Fruit fly (Drosophila melanogaster) whole organism, embryonic: Measurements from ENCODE around the gene CG4570.

Source experiments
- Bdp1 ChIP-seq: fragments of 200-800 bp; sonication (Bioruptor generic); optimal IDR thresholded peaks from 3 replicates; lab custom pipeline; 2016; ENCODE audit warnings: missing biosample characterization, missing genetic modification characterization
- Bgb ChIP-seq: fragments of 200-800 bp; sonication (Bioruptor generic); IDR thresholded peaks from 2 replicates; pipeline ENCODE4 v1.3.6; 2022; ENCODE audit warnings: missing biosample characterization, missing genetic modification characterization; ENCODE audit not compliant: partially characterized antibody
- CG1024 ChIP-seq: fragments of 200-800 bp; sonication (Bioruptor generic); IDR thresholded peaks from 2 replicates; pipeline ENCODE4 v1.3.6; 2022; ENCODE audit warnings: missing biosample characterization, missing genetic modification characterization
- CG12391 ChIP-seq: fragments of 200-800 bp; sonication (Bioruptor generic); optimal IDR thresholded peaks from 3 replicates; lab custom pipeline; 2018; ENCODE audit warnings: missing biosample characterization, mild to moderate bottlenecking, missing genetic modification characterization, moderate library complexity
- CG12744 ChIP-seq: fragments of 200-800 bp; sonication (Bioruptor generic); optimal IDR thresholded peaks from 2 replicates; lab custom pipeline; 2016; ENCODE audit warnings: missing biosample characterization, missing genetic modification characterization
- CG13287 ChIP-seq: fragments of 200-800 bp; sonication (Bioruptor generic); IDR thresholded peaks from 2 replicates; pipeline ENCODE4 v1.3.6; 2022; ENCODE audit warnings: missing biosample characterization, missing genetic modification characterization; ENCODE audit not compliant: partially characterized antibody
- CG13624 ChIP-seq: fragments of 200-800 bp; sonication (Bioruptor generic); optimal IDR thresholded peaks from 2 replicates; lab custom pipeline; 2016; ENCODE audit warnings: missing biosample characterization, missing genetic modification characterization
- CG13775 ChIP-seq: fragments of 200-800 bp; sonication (Bioruptor generic); optimal IDR thresholded peaks from 3 replicates; lab custom pipeline; 2017; ENCODE audit warnings: missing biosample characterization, mild to moderate bottlenecking, missing genetic modification characterization
- CG15479 ChIP-seq: fragments of 200-800 bp; sonication (Bioruptor generic); optimal IDR thresholded peaks from 3 replicates; lab custom pipeline; 2019; ENCODE audit warnings: missing biosample characterization, mild to moderate bottlenecking, missing genetic modification characterization, moderate library complexity
- CG15601 ChIP-seq: fragments of 200-800 bp; sonication (Bioruptor generic); optimal IDR thresholded peaks from 3 replicates; lab custom pipeline; 2019; ENCODE audit warnings: missing biosample characterization, mild to moderate bottlenecking, missing genetic modification characterization, moderate library complexity
- CG16813 ChIP-seq: fragments of 200-800 bp; sonication (Bioruptor generic); IDR thresholded peaks from 3 replicates; pipeline ENCODE4 v1.3.6; 2022; ENCODE audit warnings: missing biosample characterization, missing genetic modification characterization; ENCODE audit not compliant: partially characterized antibody
- CG16863 ChIP-seq: fragments of 200-800 bp; sonication (Bioruptor generic); optimal IDR thresholded peaks from 3 replicates; lab custom pipeline; 2016; ENCODE audit warnings: missing biosample characterization, missing genetic modification characterization
- CG17186 ChIP-seq: fragments of 200-800 bp; sonication (Bioruptor generic); optimal IDR thresholded peaks from 3 replicates; lab custom pipeline; 2017; ENCODE audit warnings: missing biosample characterization, missing genetic modification reagents, missing genetic modification characterization
- CG18599 ChIP-seq: fragments of 200-800 bp; sonication (Bioruptor generic); optimal IDR thresholded peaks from 3 replicates; lab custom pipeline; 2017; ENCODE audit warnings: missing biosample characterization, missing genetic modification characterization, mild to moderate bottlenecking, moderate library complexity, missing genetic modification reagents
- CG3163 ChIP-seq: fragments of 200-800 bp; sonication (Bioruptor generic); optimal IDR thresholded peaks from 3 replicates; lab custom pipeline; 2016; ENCODE audit warnings: missing biosample characterization, missing genetic modification characterization
- CG34224 ChIP-seq: fragments of 200-800 bp; sonication (Bioruptor generic); IDR thresholded peaks from 3 replicates; pipeline ENCODE4 v1.3.6; 2022; ENCODE audit warnings: missing biosample characterization, missing genetic modification characterization; ENCODE audit not compliant: partially characterized antibody
- CG34422 ChIP-seq: fragments of 200-800 bp; sonication (Bioruptor generic); IDR thresholded peaks from 3 replicates; pipeline ENCODE4 v1.3.6; 2022; ENCODE audit warnings: missing biosample characterization, missing genetic modification characterization
- CG5180 ChIP-seq: fragments of 200-800 bp; sonication (Bioruptor generic); optimal IDR thresholded peaks from 3 replicates; lab custom pipeline; 2017; ENCODE audit warnings: missing biosample characterization, missing genetic modification characterization, mild to moderate bottlenecking, moderate library complexity, missing genetic modification reagents
- CG6689 ChIP-seq: fragments of 200-800 bp; sonication (Bioruptor generic); IDR thresholded peaks from 2 replicates; pipeline ENCODE4 v1.3.6; 2022; ENCODE audit warnings: missing biosample characterization, missing genetic modification characterization
- CG7271 ChIP-seq: fragments of 200-800 bp; sonication (Bioruptor generic); optimal IDR thresholded peaks from 2 replicates; lab custom pipeline; 2018; ENCODE audit warnings: missing biosample characterization, mild to moderate bottlenecking, missing genetic modification characterization, moderate library complexity
- CG8765 ChIP-seq: fragments of 200-800 bp; sonication (Bioruptor generic); IDR thresholded peaks from 2 replicates; pipeline ENCODE4 v1.3.6; 2022; ENCODE audit warnings: missing biosample characterization, missing genetic modification characterization
- CG9609 ChIP-seq: fragments of 200-800 bp; sonication (Bioruptor generic); optimal IDR thresholded peaks from 3 replicates; lab custom pipeline; 2016; ENCODE audit warnings: missing biosample characterization, missing genetic modification characterization
- Dad ChIP-seq: fragments of 200-800 bp; sonication (Bioruptor generic); optimal IDR thresholded peaks from 3 replicates; lab custom pipeline; 2016; ENCODE audit warnings: missing biosample characterization, missing genetic modification characterization
- Dfd ChIP-seq, 2 experiments: fragments of >200 bp; optimal IDR thresholded peaks; 2 replicates each; lab custom pipeline; 2017; ENCODE audit warnings: missing biosample characterization in 2 of 2, missing genetic modification characterization in 2 of 2
- Doc3 ChIP-seq: fragments of 200-800 bp; sonication (Bioruptor generic); IDR thresholded peaks from 3 replicates; pipeline ENCODE4 v1.3.6; 2022; ENCODE audit warnings: missing biosample characterization, missing genetic modification characterization; ENCODE audit not compliant: partially characterized antibody
- Eip74EF ChIP-seq, 2 experiments: fragments of 200-800 bp in 1 of 2; fragments of >200 bp in 1 of 2; sonication (Bioruptor generic) in 1 of 2; optimal IDR thresholded peaks; 2 replicates each; lab custom pipeline; 2017 to 2019; ENCODE audit warnings: missing biosample characterization in 2 of 2, missing genetic modification characterization in 2 of 2, mild to moderate bottlenecking in 1 of 2, moderate library complexity in 1 of 2
- Fer3 ChIP-seq: fragments of 200-800 bp; sonication (Bioruptor generic); optimal IDR thresholded peaks from 2 replicates; lab custom pipeline; 2018; ENCODE audit warnings: missing biosample characterization, mild to moderate bottlenecking, missing genetic modification characterization, moderate library complexity
- HmgZ ChIP-seq: fragments of 200-800 bp; sonication (Bioruptor generic); optimal IDR thresholded peaks from 2 replicates; lab custom pipeline; 2018; ENCODE audit warnings: missing biosample characterization, mild to moderate bottlenecking, missing genetic modification characterization
- Lhr ChIP-seq: fragments of 200-800 bp; sonication (Bioruptor generic); optimal IDR thresholded peaks from 3 replicates; lab custom pipeline; 2017; ENCODE audit warnings: mild to moderate bottlenecking, missing biosample characterization, missing genetic modification reagents, missing genetic modification characterization
- MBD-R2 ChIP-seq: fragments of 200-800 bp; sonication (Bioruptor generic); IDR thresholded peaks from 2 replicates; pipeline ENCODE4 v1.3.6; 2022; ENCODE audit warnings: missing biosample characterization, missing genetic modification characterization
- NFAT ChIP-seq: fragments of 200-800 bp; sonication (Bioruptor generic); IDR thresholded peaks from 2 replicates; pipeline ENCODE4 v1.3.6; 2022; ENCODE audit warnings: missing biosample characterization, missing genetic modification characterization
- NK7.1 ChIP-seq: fragments of 200-800 bp; sonication (Bioruptor generic); optimal IDR thresholded peaks from 3 replicates; lab custom pipeline; 2016; ENCODE audit warnings: missing biosample characterization, missing genetic modification characterization
- PHDP ChIP-seq: fragments of 200-800 bp; sonication (Bioruptor generic); optimal IDR thresholded peaks from 3 replicates; lab custom pipeline; 2018; ENCODE audit warnings: missing biosample characterization, mild to moderate bottlenecking, missing genetic modification characterization, moderate library complexity
- Ptx1 ChIP-seq: fragments of 200-800 bp; sonication (Bioruptor generic); IDR thresholded peaks from 2 replicates; pipeline ENCODE4 v1.3.6; 2022; ENCODE audit warnings: missing biosample characterization, missing genetic modification characterization
- Rfx ChIP-seq: fragments of 200-800 bp; sonication (Bioruptor generic); IDR thresholded peaks from 2 replicates; pipeline ENCODE4 v1.3.6; 2022; ENCODE audit warnings: missing biosample characterization, missing genetic modification characterization
- Sry-β ChIP-seq: fragments of 200-800 bp; sonication (Bioruptor generic); optimal IDR thresholded peaks from 2 replicates; lab custom pipeline; 2018; ENCODE audit warnings: missing biosample characterization, mild to moderate bottlenecking, missing genetic modification characterization, moderate library complexity
- bcd ChIP-seq: fragments of 200-800 bp; sonication (Bioruptor generic); optimal IDR thresholded peaks from 2 replicates; lab custom pipeline; 2017; ENCODE audit warnings: missing biosample characterization, mild to moderate bottlenecking, missing genetic modification characterization
- gcm2 ChIP-seq: fragments of 200-800 bp; sonication (Bioruptor generic); optimal IDR thresholded peaks from 2 replicates; lab custom pipeline; 2016; ENCODE audit warnings: missing biosample characterization, missing genetic modification characterization
- grau ChIP-seq: fragments of 200-800 bp; optimal IDR thresholded peaks from 3 replicates; lab custom pipeline; 2019; ENCODE audit warnings: missing biosample characterization, mild to moderate bottlenecking, missing genetic modification characterization, moderate library complexity
- gt ChIP-seq: fragments of 200-800 bp; sonication (Bioruptor generic); IDR thresholded peaks from 2 replicates; pipeline ENCODE4 v1.3.6; 2022; ENCODE audit warnings: missing biosample characterization, missing genetic modification characterization
- jigr1 ChIP-seq: fragments of 200-800 bp; sonication (Bioruptor generic); IDR thresholded peaks from 3 replicates; pipeline ENCODE4 v1.3.6; 2022; ENCODE audit warnings: missing biosample characterization, missing genetic modification characterization
- onecut ChIP-seq: fragments of 200-800 bp; sonication (Bioruptor generic); IDR thresholded peaks from 2 replicates; pipeline ENCODE4 v1.3.6; 2022; ENCODE audit warnings: missing biosample characterization, missing genetic modification characterization
- pho ChIP-seq: fragments of 200-800 bp; sonication (Bioruptor generic); optimal IDR thresholded peaks from 2 replicates; lab custom pipeline; 2016; ENCODE audit warnings: missing biosample characterization, missing genetic modification characterization
- tgo ChIP-seq: fragments of 200-800 bp; sonication (Bioruptor generic); IDR thresholded peaks from 3 replicates; pipeline ENCODE4 v1.3.6; 2022; ENCODE audit warnings: missing biosample characterization, missing genetic modification characterization
- trem ChIP-seq: fragments of 200-800 bp; optimal IDR thresholded peaks from 3 replicates; lab custom pipeline; 2019; ENCODE audit warnings: missing biosample characterization, mild to moderate bottlenecking, missing genetic modification characterization, moderate library complexity
- tx ChIP-seq: fragments of 200-800 bp; sonication (Bioruptor generic); optimal IDR thresholded peaks from 2 replicates; lab custom pipeline; 2016; ENCODE audit warnings: missing biosample characterization, missing genetic modification characterization
- unc-4 ChIP-seq: fragments of 200-800 bp; sonication (Bioruptor generic); IDR thresholded peaks from 2 replicates; pipeline ENCODE4 v1.3.6; 2022; ENCODE audit warnings: missing biosample characterization, missing genetic modification characterization; ENCODE audit not compliant: partially characterized antibody
- zen ChIP-seq: fragments of 200-800 bp; sonication (Bioruptor generic); optimal IDR thresholded peaks from 3 replicates; lab custom pipeline; 2018; ENCODE audit warnings: missing biosample characterization, mild to moderate bottlenecking, missing genetic modification characterization, moderate library complexity

Gene CG4570

DNA sequence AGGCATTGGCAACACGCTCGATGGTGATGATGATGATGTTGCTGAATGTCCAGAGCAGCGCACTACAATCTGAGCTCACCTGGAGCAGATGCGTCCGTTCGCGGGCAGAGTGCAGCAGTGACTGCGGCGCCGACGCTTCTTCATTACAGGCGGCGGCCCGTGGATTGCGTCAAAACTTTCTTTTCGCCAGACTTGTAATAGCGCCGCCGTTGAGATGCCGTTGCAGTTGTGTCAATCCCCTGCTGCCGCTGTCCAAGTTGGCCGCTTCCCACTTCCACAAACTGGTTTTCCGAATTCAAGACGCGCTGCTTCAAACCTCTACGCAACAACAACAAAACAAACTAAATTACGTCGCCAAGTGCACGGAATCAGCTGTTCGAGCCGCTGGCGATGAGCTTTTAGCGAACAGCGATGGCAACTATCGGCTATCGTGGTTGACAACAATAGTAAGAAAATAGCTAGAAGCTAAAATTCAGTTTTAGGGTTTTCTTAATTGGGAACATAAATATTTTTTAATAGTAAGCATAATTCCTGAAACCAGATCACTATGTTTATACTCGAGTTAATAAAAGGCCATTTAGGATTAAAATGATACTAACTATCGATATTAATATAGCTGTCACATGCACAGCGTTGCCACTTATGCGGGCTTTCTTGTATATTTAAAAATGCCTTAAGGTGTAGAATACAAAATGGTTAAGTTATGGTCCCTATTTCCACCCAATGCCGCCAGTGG is 25.4 kb downstream of the CG4570 start, which contains the start of gene Tpc1 (continued):
- TF ChIP-seq Lhr (GFP tag; lab: Kevin White, UChicago) (peak; percentile 21), CG13287 (peak; percentile 92), CG6689 (no peak), NK7.1 (no peak), pho (peak; percentile 55), CG34422 (GFP tag; lab: Robert Waterston, UW) (peak; percentile 37; the same call in 1 of the 3 replicates), CG15479 (GFP tag; lab: Kevin White, UChicago) (no peak), CG1024 (GFP tag; lab: Robert Waterston, UW) (0 out of 2 replicates have a peak, but pooled peaks have one; percentile 18), CG13775 (peak; percentile 60), CG5180 (GFP tag; lab: Kevin White, UChicago) (peak; percentile 94), jigr1 (no peak), tgo (GFP tag; lab: Robert Waterston, UW) (no peak), PHDP (no peak), grau (peak; percentile 46), CG9609 (peak; percentile 27), gt (GFP tag; lab: Robert Waterston, UW) (no peak), Ptx1 (GFP tag; lab: Robert Waterston, UW) (peak; percentile 41), Doc3 (GFP tag; lab: Robert Waterston, UW) (peak; percentile 90), bcd (GFP tag; lab: Kevin White, UChicago) (peak; percentile 20), tx (GFP tag; lab: Kevin White, UChicago) (peak; percentile 26), CG8765 (no peak), CG12391 (tag; lab: Kevin White, UChicago) (peak; percentile 63), Eip74EF (GFP tag; optimal IDR thresholded peaks at IDR 0.05; lab: Kevin White, UChicago) (peak in 1 of 2 experiments; percentile 55), Fer3 (no peak), CG15601 (tag; lab: Kevin White, UChicago) (peak; percentile 48), CG16813 (GFP tag; lab: Robert Waterston, UW) (peak; percentile 89), CG13624 (peak; percentile 81), trem (tag; lab: Kevin White, UChicago) (peak; percentile 67), Bgb (GFP tag; lab: Robert Waterston, UW) (peak; percentile 73), Rfx (GFP tag; lab: Robert Waterston, UW) (peak; percentile 51), onecut (no peak), Sry-β (peak; percentile 99), CG34224 (GFP tag; lab: Robert Waterston, UW) (peak; percentile 91), Dfd (GFP tag; optimal IDR thresholded peaks at IDR 0.05; lab: Kevin White, UChicago) (no peak), NFAT (GFP tag; lab: Robert Waterston, UW) (peak; percentile 20; the same call in 1 of the 2 replicates), Bdp1 (GFP tag; lab: Kevin White, UChicago) (peak; percentile 37), HmgZ (peak; percentile 71), MBD-R2 (peak; percentile 93), CG17186 (GFP tag; lab: Kevin White, UChicago) (no peak), CG18599 (peak; percentile 8), gcm2 (GFP tag; lab: Kevin White, UChicago) (no peak), CG16863 (GFP tag; lab: Kevin White, UChicago) (peak; percentile 17), Dad (GFP tag; lab: Kevin White, UChicago) (peak; percentile 29), CG3163 (GFP tag; lab: Kevin White, UChicago) (peak; percentile 7), CG12744 (GFP tag; lab: Kevin White, UChicago) (peak; percentile 3), CG7271 (tag; lab: Kevin White, UChicago) (no peak), zen (peak; percentile 48), unc-4 (GFP tag; lab: Robert Waterston, UW) (peak; percentile 94)
